Fruit fly (Drosophila melanogaster) whole organism, embryonic: ENCODE measurements around the gene NANS.

Experiments used
- Ada2b ChIP-seq: fragments of 200-800 bp; sonication (Bioruptor generic); IDR thresholded peaks from 2 replicates; pipeline ENCODE4 v1.3.6; 2022; ENCODE audit warnings: missing biosample characterization, missing genetic modification characterization
- C15 ChIP-seq: fragments of 200-800 bp; sonication (Bioruptor generic); IDR thresholded peaks from 3 replicates; pipeline ENCODE4 v1.3.6; 2022; ENCODE audit warnings: missing biosample characterization, missing genetic modification characterization
- CG10147 ChIP-seq: fragments of 200-800 bp; sonication (Bioruptor generic); optimal IDR thresholded peaks from 2 replicates; lab custom pipeline; 2019; ENCODE audit warnings: missing biosample characterization, mild to moderate bottlenecking, missing genetic modification characterization, moderate library complexity
- CG10462 ChIP-seq: fragments of 200-800 bp; sonication (Bioruptor generic); optimal IDR thresholded peaks from 2 replicates; lab custom pipeline; 2016; ENCODE audit warnings: missing biosample characterization, missing genetic modification characterization
- CG11456 ChIP-seq: fragments of 200-800 bp; sonication (Bioruptor generic); IDR thresholded peaks from 3 replicates; pipeline ENCODE4 v1.3.6; 2022; ENCODE audit warnings: missing biosample characterization, missing genetic modification characterization
- CG11723 ChIP-seq: fragments of 200-800 bp; sonication (Bioruptor generic); optimal IDR thresholded peaks from 2 replicates; lab custom pipeline; 2017; ENCODE audit warnings: missing biosample characterization, mild to moderate bottlenecking, missing genetic modification characterization
- CG12071 ChIP-seq: fragments of 200-800 bp; sonication (Bioruptor generic); optimal IDR thresholded peaks from 3 replicates; lab custom pipeline; 2018; ENCODE audit warnings: missing biosample characterization, mild to moderate bottlenecking, missing genetic modification characterization
- CG13624 ChIP-seq: fragments of 200-800 bp; sonication (Bioruptor generic); optimal IDR thresholded peaks from 2 replicates; lab custom pipeline; 2016; ENCODE audit warnings: missing biosample characterization, missing genetic modification characterization
- CG14860 ChIP-seq: fragments of 200-800 bp; sonication (Bioruptor generic); IDR thresholded peaks from 3 replicates; pipeline ENCODE4 v1.3.6; 2022; ENCODE audit warnings: missing biosample characterization, missing genetic modification characterization; ENCODE audit not compliant: partially characterized antibody
- CG15514 ChIP-seq: fragments of 200-800 bp; sonication (Bioruptor generic); optimal IDR thresholded peaks from 3 replicates; lab custom pipeline; 2017; ENCODE audit warnings: missing biosample characterization, missing genetic modification characterization, mild to moderate bottlenecking, moderate library complexity, missing genetic modification reagents
- CG17359 ChIP-seq: fragments of 200-800 bp; sonication (Bioruptor generic); optimal IDR thresholded peaks from 3 replicates; lab custom pipeline; 2018; ENCODE audit warnings: missing biosample characterization, mild to moderate bottlenecking, missing genetic modification characterization, moderate library complexity
- CG31365 ChIP-seq: fragments of 200-800 bp; sonication (Bioruptor generic); optimal IDR thresholded peaks from 2 replicates; lab custom pipeline; 2018; ENCODE audit warnings: missing biosample characterization, mild to moderate bottlenecking, missing genetic modification characterization
- CG5180 ChIP-seq: fragments of 200-800 bp; sonication (Bioruptor generic); optimal IDR thresholded peaks from 3 replicates; lab custom pipeline; 2017; ENCODE audit warnings: missing biosample characterization, missing genetic modification characterization, mild to moderate bottlenecking, moderate library complexity, missing genetic modification reagents
- CG6254 ChIP-seq: fragments of 200-800 bp; sonication (Bioruptor generic); optimal IDR thresholded peaks from 3 replicates; lab custom pipeline; 2017; ENCODE audit warnings: mild to moderate bottlenecking, missing biosample characterization, missing genetic modification reagents, missing genetic modification characterization
- CG6765 ChIP-seq: fragments of 200-800 bp; sonication (Bioruptor generic); optimal IDR thresholded peaks from 3 replicates; lab custom pipeline; 2017; ENCODE audit warnings: missing biosample characterization, mild to moderate bottlenecking, missing genetic modification characterization
- CG7745 ChIP-seq: fragments of 200-800 bp; sonication (Bioruptor generic); optimal IDR thresholded peaks from 2 replicates; lab custom pipeline; 2018; ENCODE audit warnings: missing biosample characterization, mild to moderate bottlenecking, missing genetic modification characterization, moderate library complexity
- CG8089 ChIP-seq: fragments of 200-800 bp; sonication (Bioruptor generic); optimal IDR thresholded peaks from 3 replicates; lab custom pipeline; 2016; ENCODE audit warnings: missing biosample characterization, missing genetic modification characterization
- Dll ChIP-seq: fragments of 200-800 bp; sonication (Bioruptor generic); IDR thresholded peaks from 4 replicates; pipeline ENCODE4 v1.3.6; 2022; ENCODE audit warnings: missing biosample characterization, missing genetic modification characterization; ENCODE audit not compliant: partially characterized antibody
- MTF-1 ChIP-seq: fragments of 200-800 bp; sonication (Bioruptor generic); optimal IDR thresholded peaks from 2 replicates; lab custom pipeline; 2018; ENCODE audit warnings: missing biosample characterization, mild to moderate bottlenecking, missing genetic modification characterization, borderline replicate concordance
- Max ChIP-seq: fragments of 200-800 bp; sonication (Bioruptor generic); optimal IDR thresholded peaks from 2 replicates; lab custom pipeline; 2016; ENCODE audit warnings: missing biosample characterization, mild to moderate bottlenecking, missing genetic modification characterization
- Neu2 ChIP-seq: fragments of 200-800 bp; sonication (Bioruptor generic); optimal IDR thresholded peaks from 3 replicates; lab custom pipeline; 2016; ENCODE audit warnings: missing biosample characterization, missing genetic modification characterization, borderline replicate concordance
- Oaz ChIP-seq: fragments of 200-800 bp; sonication (Bioruptor generic); IDR thresholded peaks from 2 replicates; pipeline ENCODE4 v1.3.6; 2022; ENCODE audit warnings: missing biosample characterization, missing genetic modification characterization
- Rfx ChIP-seq: fragments of 200-800 bp; sonication (Bioruptor generic); IDR thresholded peaks from 2 replicates; pipeline ENCODE4 v1.3.6; 2022; ENCODE audit warnings: missing biosample characterization, missing genetic modification characterization
- Sox102F ChIP-seq: fragments of 200-800 bp; sonication (Bioruptor generic); optimal IDR thresholded peaks from 2 replicates; lab custom pipeline; 2018; ENCODE audit warnings: missing biosample characterization, mild to moderate bottlenecking, missing genetic modification characterization, moderate library complexity
- Stat92E ChIP-seq, 3 experiments: fragments of >200 bp in 2 of 3; fragments of 200-800 bp in 1 of 3; sonication (Bioruptor generic) in 1 of 3; optimal IDR thresholded peaks; 2 replicates each; lab custom pipeline; 2017 to 2019; ENCODE audit warnings: missing biosample characterization in 3 of 3, missing genetic modification characterization in 3 of 3, mild to moderate bottlenecking in 1 of 3, moderate library complexity in 1 of 3
- Trl ChIP-seq, 3 experiments: fragments of >200 bp in 2 of 3; fragments of 200-800 bp in 1 of 3; sonication (Bioruptor generic) in 1 of 3; optimal IDR thresholded peaks; 2 replicates in 1 of 3; 3 replicates in 2 of 3; lab custom pipeline; 2016 to 2017; ENCODE audit warnings: missing biosample characterization in 1 of 3, missing genetic modification characterization in 1 of 3
- cwo ChIP-seq: fragments of 200-800 bp; sonication (Bioruptor generic); optimal IDR thresholded peaks from 3 replicates; lab custom pipeline; 2017; ENCODE audit warnings: missing biosample characterization, missing genetic modification characterization, mild to moderate bottlenecking, moderate library complexity, missing genetic modification reagents
- dimm ChIP-seq: fragments of 200-800 bp; sonication (Bioruptor generic); IDR thresholded peaks from 2 replicates; pipeline ENCODE4 v1.3.6; 2022; ENCODE audit warnings: missing biosample characterization, missing genetic modification characterization
- gsb ChIP-seq: fragments of 200-800 bp; sonication (Bioruptor generic); IDR thresholded peaks from 2 replicates; pipeline ENCODE4 v1.3.6; 2022; ENCODE audit warnings: missing biosample characterization, missing genetic modification characterization
- hbn ChIP-seq: fragments of 200-800 bp; sonication (Bioruptor generic); IDR thresholded peaks from 2 replicates; pipeline ENCODE4 v1.3.6; 2022; ENCODE audit warnings: missing biosample characterization, missing genetic modification characterization; ENCODE audit not compliant: partially characterized antibody
- insv ChIP-seq, 2 experiments: fragments of 200-800 bp; sonication (Bioruptor generic); optimal IDR thresholded peaks; 3 replicates each; lab custom pipeline; 2016 to 2018; ENCODE audit warnings: missing biosample characterization in 2 of 2, missing genetic modification characterization in 2 of 2
- inv ChIP-seq: fragments of 200-800 bp; sonication (Bioruptor generic); IDR thresholded peaks from 2 replicates; pipeline ENCODE4 v1.3.6; 2022; ENCODE audit warnings: missing biosample characterization, missing genetic modification characterization; ENCODE audit not compliant: partially characterized antibody
- jigr1 ChIP-seq: fragments of 200-800 bp; sonication (Bioruptor generic); IDR thresholded peaks from 3 replicates; pipeline ENCODE4 v1.3.6; 2022; ENCODE audit warnings: missing biosample characterization, missing genetic modification characterization
- kah ChIP-seq: fragments of 200-800 bp; sonication (Bioruptor generic); optimal IDR thresholded peaks from 2 replicates; lab custom pipeline; 2018; ENCODE audit warnings: missing biosample characterization, mild to moderate bottlenecking, missing genetic modification characterization
- ken ChIP-seq: fragments of 200-800 bp; sonication (Bioruptor generic); IDR thresholded peaks from 3 replicates; pipeline ENCODE4 v1.3.6; 2022; ENCODE audit warnings: missing biosample characterization, missing genetic modification characterization
- lilli ChIP-seq: fragments of 200-800 bp; sonication (Bioruptor generic); optimal IDR thresholded peaks from 3 replicates; lab custom pipeline; 2016; ENCODE audit warnings: missing biosample characterization, missing genetic modification characterization
- lmd ChIP-seq: fragments of 200-800 bp; sonication (Bioruptor generic); IDR thresholded peaks from 2 replicates; pipeline ENCODE4 v1.3.6; 2022; ENCODE audit warnings: missing biosample characterization, missing genetic modification characterization
- lov ChIP-seq, 2 experiments: fragments of 200-800 bp in 1 of 2; fragments of >200 bp in 1 of 2; sonication (Bioruptor generic) in 1 of 2; IDR thresholded peaks in 1 of 2; optimal IDR thresholded peaks in 1 of 2; 2 replicates in 1 of 2; 3 replicates in 1 of 2; pipeline versions ENCODE4 v1.3.6 to Lab custom; 2017 to 2022; ENCODE audit warnings: missing biosample characterization in 1 of 2, missing genetic modification characterization in 1 of 2
- luna ChIP-seq: fragments of 200-800 bp; sonication (Bioruptor generic); optimal IDR thresholded peaks from 2 replicates; lab custom pipeline; 2016; ENCODE audit warnings: missing biosample characterization, missing genetic modification characterization
- mirr ChIP-seq: fragments of 200-800 bp; sonication (Bioruptor generic); optimal IDR thresholded peaks from 3 replicates; lab custom pipeline; 2018; ENCODE audit warnings: missing biosample characterization, mild to moderate bottlenecking, missing genetic modification characterization
- pan ChIP-seq, 4 experiments: fragments of >200 bp in 3 of 4; fragments of 200-800 bp in 1 of 4; sonication (Bioruptor generic) in 1 of 4; optimal IDR thresholded peaks in 3 of 4; IDR thresholded peaks in 1 of 4; 2 replicates each; pipeline versions ENCODE4 v1.3.6 to Lab custom; 2017 to 2022; ENCODE audit warnings: missing biosample characterization in 2 of 4, missing genetic modification characterization in 2 of 4, mixed read lengths in 1 of 4
- pfk ChIP-seq: fragments of 200-800 bp; sonication (Bioruptor generic); optimal IDR thresholded peaks from 2 replicates; lab custom pipeline; 2018; ENCODE audit warnings: missing biosample characterization, mild to moderate bottlenecking, missing genetic modification characterization, moderate library complexity
- pho ChIP-seq: fragments of 200-800 bp; sonication (Bioruptor generic); optimal IDR thresholded peaks from 2 replicates; lab custom pipeline; 2016; ENCODE audit warnings: missing biosample characterization, missing genetic modification characterization
- row ChIP-seq: fragments of 200-800 bp; sonication (Bioruptor generic); IDR thresholded peaks from 3 replicates; pipeline ENCODE4 v1.3.6; 2022; ENCODE audit warnings: missing biosample characterization, missing genetic modification characterization
- tup ChIP-seq: fragments of 200-800 bp; sonication (Bioruptor generic); optimal IDR thresholded peaks from 2 replicates; lab custom pipeline; 2016; ENCODE audit warnings: missing biosample characterization, mild to moderate bottlenecking, missing genetic modification characterization, moderate library complexity
- wdn ChIP-seq: fragments of 200-800 bp; sonication (Bioruptor generic); IDR thresholded peaks from 2 replicates; pipeline ENCODE4 v1.3.6; 2022; ENCODE audit warnings: missing biosample characterization, missing genetic modification characterization
- zen2 ChIP-seq: fragments of 200-800 bp; sonication (Bioruptor generic); IDR thresholded peaks from 3 replicates; pipeline ENCODE4 v1.3.6; 2022; ENCODE audit warnings: missing biosample characterization, missing genetic modification characterization; ENCODE audit not compliant: partially characterized antibody

Gene NANS

dm6 chr3R:12401672-12402296 is 24.6 kb upstream of the NANS start, which contains the start of gene DNAlig3 (continued):
- no peak for TF ChIP-seq lmd (GFP tag; lab: Robert Waterston, UW)
- TF ChIP-seq inv (GFP tag; lab: Robert Waterston, UW) = peak; percentile 25; the same call in 1 of the 2 replicates
- no peak for TF ChIP-seq pan (optimal IDR thresholded peaks at IDR 0.05; lab: Kevin White, UChicago)
- TF ChIP-seq pan (GFP tag; optimal IDR thresholded peaks at IDR 0.05 in 1 of 2, IDR thresholded peaks at IDR 0.05 in 1 of 2) = no peak
- TF ChIP-seq CG11456 (GFP tag; lab: Robert Waterston, UW) = no peak
- TF ChIP-seq MTF-1 (GFP tag; lab: Kevin White, UChicago) = no peak
- TF ChIP-seq mirr = no peak
- no peak for TF ChIP-seq CG6254 (GFP tag; lab: Kevin White, UChicago)
- no peak for TF ChIP-seq Rfx (GFP tag; lab: Robert Waterston, UW)
- peak; percentile 1 for TF ChIP-seq kah
- TF ChIP-seq CG7745 = no peak
- TF ChIP-seq C15 (GFP tag; lab: Robert Waterston, UW) = no peak
- TF ChIP-seq Oaz (GFP tag; lab: Robert Waterston, UW) = no peak
- no peak for TF ChIP-seq pfk
- TF ChIP-seq CG12071 = peak; percentile 44
- TF ChIP-seq dimm (GFP tag; lab: Robert Waterston, UW) = no peak
- no peak for TF ChIP-seq Max (GFP tag; lab: Kevin White, UChicago)
- no peak for TF ChIP-seq CG5180 (GFP tag; lab: Kevin White, UChicago)
- no peak for TF ChIP-seq CG17359 (tag; lab: Kevin White, UChicago)
- no peak for TF ChIP-seq Ada2b (GFP tag; lab: Robert Waterston, UW)
- no peak for TF ChIP-seq Stat92E (GFP tag; optimal IDR thresholded peaks at IDR 0.05; lab: Kevin White, UChicago)
- TF ChIP-seq CG10147 (GFP tag; lab: Kevin White, UChicago) = no peak
- TF ChIP-seq CG13624 = no peak
- no peak for TF ChIP-seq Neu2
- TF ChIP-seq ken = no peak
- no peak for TF ChIP-seq insv (GFP tag; optimal IDR thresholded peaks at IDR 0.05; lab: Kevin White, UChicago)
- TF ChIP-seq wdn (GFP tag; lab: Robert Waterston, UW) = no peak
- no peak for TF ChIP-seq CG10462 (GFP tag; lab: Kevin White, UChicago)
- no peak for TF ChIP-seq lov (optimal IDR thresholded peaks at IDR 0.05; lab: Kevin White, UChicago)
- no peak for TF ChIP-seq lov (GFP tag; IDR thresholded peaks at IDR 0.05; lab: Robert Waterston, UW)
- no peak for TF ChIP-seq CG6765 (GFP tag; lab: Kevin White, UChicago)
- TF ChIP-seq luna (GFP tag; lab: Kevin White, UChicago) = no peak
- no peak for TF ChIP-seq pho (GFP tag; lab: Kevin White, UChicago)
- no peak for TF ChIP-seq cwo
- no peak for TF ChIP-seq jigr1 (GFP tag; lab: Robert Waterston, UW)
- TF ChIP-seq CG15514 = peak; percentile 79
- TF ChIP-seq CG11723 (GFP tag; lab: Kevin White, UChicago) = no peak
- TF ChIP-seq lilli (GFP tag; lab: Kevin White, UChicago) = no peak
- no peak for TF ChIP-seq Trl (optimal IDR thresholded peaks at IDR 0.05; lab: Kevin White, UChicago)
- no peak for TF ChIP-seq Trl (GFP tag; optimal IDR thresholded peaks at IDR 0.05; lab: Kevin White, UChicago)
- TF ChIP-seq row (GFP tag; lab: Robert Waterston, UW) = no peak; the same call in 2 of the 3 replicates
- no peak for TF ChIP-seq CG8089 (GFP tag; lab: Kevin White, UChicago)
- peak; percentile 73 for TF ChIP-seq Dll (GFP tag; lab: Robert Waterston, UW)
- TF ChIP-seq tup (GFP tag; lab: Kevin White, UChicago) = no peak
- peak; percentile 48 for TF ChIP-seq hbn (GFP tag; lab: Robert Waterston, UW)
- TF ChIP-seq Sox102F (GFP tag; lab: Kevin White, UChicago) = no peak
- no peak for TF ChIP-seq CG14860 (GFP tag; lab: Robert Waterston, UW)
- no peak for TF ChIP-seq gsb (GFP tag; lab: Robert Waterston, UW)
- no peak for TF ChIP-seq CG31365
- TF ChIP-seq zen2 (GFP tag; lab: Robert Waterston, UW) = peak; percentile 68; the same call in 2 of the 3 replicates
- TF ChIP-seq, all 482 proteins: peak for 61
